Worm (Caenorhabditis elegans) whole organism, L4 larva: ENCODE measurements around the gene ech-4.

Experiments
- D1046.2 ChIP-seq: fragments of 200-800 bp; sonication (Bioruptor generic); IDR thresholded peaks from 2 replicates; pipeline ENCODE4 v1.3.6; 2022; ENCODE audit warnings: missing genetic modification characterization, missing compliant biosample characterization
- Y75B8A.6 ChIP-seq: fragments of 200-800 bp; sonication (Bioruptor generic); IDR thresholded peaks from 2 replicates; pipeline ENCODE4 v1.3.6; 2022; ENCODE audit warnings: missing genetic modification reagents, missing genetic modification characterization, missing compliant biosample characterization
- aha-1 ChIP-seq: fragments of 150-350 bp; peaks from one replicate; lab custom pipeline; 2014; ENCODE audit warnings: missing biosample characterization, missing genetic modification characterization
- aly-2 ChIP-seq: sonication (generic microtip); optimal IDR thresholded peaks from 2 replicates; lab custom pipeline; 2018; ENCODE audit warnings: missing biosample characterization, missing genetic modification characterization
- ceh-28 ChIP-seq: fragments of 150-350 bp; optimal IDR thresholded peaks from 2 replicates; lab custom pipeline; 2014; ENCODE audit warnings: missing biosample characterization, missing genetic modification reagents, missing genetic modification characterization
- ceh-82 ChIP-seq: sonication (generic microtip); optimal IDR thresholded peaks from 2 replicates; lab custom pipeline; 2017; ENCODE audit warnings: missing biosample characterization, missing genetic modification characterization
- daf-16 ChIP-seq, 3 experiments: sonication (generic microtip); optimal IDR thresholded peaks; 2 replicates each; lab custom pipeline; 2016 to 2017; ENCODE audit warnings: missing genetic modification characterization in 3 of 3, missing genetic modification reagents in 3 of 3, mild to moderate bottlenecking in 2 of 3, missing compliant biosample characterization in 2 of 3, missing biosample characterization in 1 of 3, moderate library complexity in 1 of 3
- daf-8 ChIP-seq: fragments of 200-800 bp; sonication (Bioruptor generic); IDR thresholded peaks from 2 replicates; pipeline ENCODE4 v1.3.6; 2022; ENCODE audit warnings: missing genetic modification characterization, missing compliant biosample characterization
- egl-27 ChIP-seq: sonication (generic microtip); optimal IDR thresholded peaks from 3 replicates; lab custom pipeline; 2017; ENCODE audit warnings: missing biosample characterization, missing genetic modification reagents, missing genetic modification characterization
- hif-1 ChIP-seq, 2 experiments: sonication (generic microtip); optimal IDR thresholded peaks; 2 replicates each; lab custom pipeline; 2016 to 2017; ENCODE audit warnings: missing compliant biosample characterization in 2 of 2, missing genetic modification characterization in 2 of 2, missing genetic modification reagents in 2 of 2, missing genotype in 2 of 2, mild to moderate bottlenecking in 1 of 2
- hlh-30 ChIP-seq: sonication (generic microtip); optimal IDR thresholded peaks from 2 replicates; lab custom pipeline; 2017; ENCODE audit warnings: antibody characterized with exemption, mild to moderate bottlenecking, missing genetic modification characterization, missing compliant biosample characterization; ENCODE audit not compliant: insufficient read depth
- hmg-1.1 ChIP-seq: fragments of 200-800 bp; sonication (Bioruptor generic); IDR thresholded peaks from 2 replicates; pipeline ENCODE4 v1.3.6; 2022; ENCODE audit warnings: missing genetic modification reagents, missing genetic modification characterization, missing compliant biosample characterization
- lin-1 ChIP-seq: fragments of 200-800 bp; sonication (Bioruptor generic); IDR thresholded peaks from 2 replicates; pipeline ENCODE4 v1.3.6; 2022; ENCODE audit warnings: missing genetic modification reagents, missing genetic modification characterization, missing compliant biosample characterization
- lin-15B ChIP-seq: fragments of 150-350 bp; sonication (generic microtip); optimal IDR thresholded peaks from 3 replicates; lab custom pipeline; 2014; ENCODE audit warnings: missing biosample characterization, missing genetic modification characterization
- lin-39 ChIP-seq: fragments of 150-350 bp; optimal IDR thresholded peaks from 2 replicates; lab custom pipeline; 2014; ENCODE audit warnings: missing biosample characterization, missing genetic modification reagents, missing genetic modification characterization
- lir-3 ChIP-seq: sonication (generic microtip); optimal IDR thresholded peaks from 2 replicates; lab custom pipeline; 2016; ENCODE audit warnings: mild to moderate bottlenecking, missing genetic modification characterization, missing compliant biosample characterization
- lsy-2 ChIP-seq, 2 experiments: fragments of 150-350 bp in 1 of 2; sonication (generic microtip) in 1 of 2; optimal IDR thresholded peaks; 2 replicates each; lab custom pipeline; 2014 to 2017; ENCODE audit warnings: missing biosample characterization in 2 of 2, missing genetic modification characterization in 2 of 2
- madf-5 ChIP-seq, 2 experiments: fragments of 200-800 bp; sonication (Bioruptor generic); IDR thresholded peaks; 2 replicates each; pipeline ENCODE4 v1.3.6; 2022; ENCODE audit warnings: missing compliant biosample characterization in 2 of 2, missing genetic modification characterization in 2 of 2
- madf-9 ChIP-seq: fragments of 200-800 bp; sonication (Bioruptor generic); conservative IDR thresholded peaks from 2 replicates; pipeline ENCODE4 v1.3.6; 2022; ENCODE audit warnings: missing genetic modification reagents, missing genetic modification characterization, missing compliant biosample characterization
- mxl-2 ChIP-seq: fragments of 200-800 bp; sonication (Bioruptor generic); conservative IDR thresholded peaks from 2 replicates; pipeline ENCODE4 v1.3.6; 2022; ENCODE audit warnings: missing genetic modification reagents, missing genetic modification characterization, missing compliant biosample characterization
- mxl-3 ChIP-seq: fragments of 200-800 bp; sonication (Bioruptor generic); optimal IDR thresholded peaks from 2 replicates; lab custom pipeline; 2018; ENCODE audit warnings: mild to moderate bottlenecking, missing genetic modification characterization, missing compliant biosample characterization
- nhr-111 ChIP-seq: fragments of 200-800 bp; sonication (Bioruptor generic); optimal IDR thresholded peaks from 2 replicates; lab custom pipeline; 2018; ENCODE audit warnings: mild to moderate bottlenecking, missing genetic modification characterization, missing compliant biosample characterization
- nhr-237 ChIP-seq: sonication (generic microtip); optimal IDR thresholded peaks from 2 replicates; lab custom pipeline; 2017; ENCODE audit warnings: missing biosample characterization, missing genetic modification characterization
- nhr-25 ChIP-seq: sonication (generic microtip); optimal IDR thresholded peaks from 2 replicates; lab custom pipeline; 2017; ENCODE audit warnings: missing genetic modification characterization, mild to moderate bottlenecking, missing compliant biosample characterization, antibody characterized with exemption, moderate library complexity, borderline replicate concordance; ENCODE audit not compliant: insufficient read depth
- nhr-41 ChIP-seq: fragments of 200-800 bp; sonication (Bioruptor generic); IDR thresholded peaks from 2 replicates; pipeline ENCODE4 v1.3.6; 2022; ENCODE audit warnings: missing genetic modification reagents, missing genetic modification characterization, missing compliant biosample characterization
- nhr-76 ChIP-seq: fragments of 150-350 bp; optimal IDR thresholded peaks from 2 replicates; lab custom pipeline; 2014; ENCODE audit warnings: missing biosample characterization, missing genetic modification characterization
- pqm-1 ChIP-seq: sonication (generic microtip); optimal IDR thresholded peaks from 2 replicates; lab custom pipeline; 2017; ENCODE audit warnings: missing biosample characterization, missing genetic modification characterization
- rbr-2 ChIP-seq: sonication (generic microtip); optimal IDR thresholded peaks from 2 replicates; lab custom pipeline; 2016; ENCODE audit warnings: missing genotype, missing genetic modification characterization, missing compliant biosample characterization
- set-16 ChIP-seq: fragments of 200-800 bp; sonication (Bioruptor generic); IDR thresholded peaks from 2 replicates; pipeline ENCODE4 v1.3.6; 2022; ENCODE audit warnings: missing genetic modification reagents, missing genetic modification characterization, missing compliant biosample characterization
- skn-1 ChIP-seq: fragments of 150-350 bp; optimal IDR thresholded peaks from 2 replicates; lab custom pipeline; 2014; ENCODE audit warnings: missing biosample characterization, missing genetic modification characterization
- spr-3 ChIP-seq: fragments of 200-800 bp; sonication (Bioruptor generic); optimal IDR thresholded peaks from 2 replicates; lab custom pipeline; 2018; ENCODE audit warnings: mild to moderate bottlenecking, missing genetic modification characterization, missing compliant biosample characterization
- tag-97 ChIP-seq: fragments of 200-800 bp; sonication (Bioruptor generic); IDR thresholded peaks from 2 replicates; pipeline ENCODE4 v1.3.6; 2022; ENCODE audit warnings: missing genetic modification characterization, missing compliant biosample characterization
- tra-1 ChIP-seq: fragments of 200-800 bp; sonication (Bioruptor generic); IDR thresholded peaks from 2 replicates; pipeline ENCODE4 v1.3.6; 2022; ENCODE audit warnings: missing genetic modification reagents, missing genetic modification characterization, missing compliant biosample characterization
- unc-62 ChIP-seq, 3 experiments: fragments of 150-350 bp in 1 of 3; sonication (generic microtip); optimal IDR thresholded peaks in 2 of 3; peaks in 1 of 3; 1 replicate in 1 of 3; 2 replicates in 2 of 3; lab custom pipeline; 2014 to 2017; ENCODE audit warnings: missing biosample characterization in 3 of 3, missing genetic modification characterization in 3 of 3, missing genetic modification reagents in 3 of 3, missing genotype in 1 of 3
- vab-7 ChIP-seq: fragments of 200-800 bp; sonication (Bioruptor generic); IDR thresholded peaks from 2 replicates; pipeline ENCODE4 v1.3.6; 2022; ENCODE audit warnings: missing genetic modification reagents, missing genetic modification characterization, missing compliant biosample characterization
- zfp-2 ChIP-seq: sonication (generic microtip); optimal IDR thresholded peaks from 2 replicates; lab custom pipeline; 2016; ENCODE audit warnings: mild to moderate bottlenecking, missing genetic modification characterization, missing compliant biosample characterization
- zfp-3 ChIP-seq: fragments of 200-800 bp; sonication (Bioruptor generic); conservative IDR thresholded peaks from 2 replicates; pipeline ENCODE4 v1.3.6; 2022; ENCODE audit warnings: missing genetic modification reagents, missing genetic modification characterization, missing compliant biosample characterization
- ztf-11 ChIP-seq: fragments of 150-350 bp; optimal IDR thresholded peaks from 2 replicates; lab custom pipeline; 2014; ENCODE audit warnings: missing biosample characterization, missing genetic modification characterization
- ztf-7 ChIP-seq: fragments of 150-350 bp; optimal IDR thresholded peaks from 2 replicates; lab custom pipeline; 2014; ENCODE audit warnings: missing biosample characterization, missing genetic modification characterization

Gene ech-4

DNA sequence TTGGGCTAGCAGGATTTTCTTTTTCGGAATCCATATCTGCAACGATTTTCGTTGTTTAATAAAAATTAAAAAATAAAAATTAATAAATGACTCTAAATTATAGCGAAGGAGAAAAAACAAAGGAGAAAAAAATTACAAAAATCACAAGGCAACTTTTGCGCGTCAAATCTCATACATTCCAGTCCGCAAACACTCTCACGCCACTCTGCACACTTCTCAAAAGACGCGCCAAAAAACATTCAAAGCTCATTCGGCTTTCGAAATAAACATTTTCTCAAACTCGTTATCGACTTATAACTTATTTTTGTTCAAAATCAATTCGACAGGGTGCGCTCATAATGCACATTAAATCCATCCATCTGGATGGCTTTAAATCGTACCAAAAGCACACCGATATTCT is 3.2 kb downstream of the ech-4 start, which contains the start of the genes R06F6.12 and mix-1 (continued):
- TF ChIP-seq mxl-2 (GFP tag; lab: Robert Waterston, UW), result no peak
- TF ChIP-seq nhr-76 (tag; lab: Kevin White, UChicago), result no peak
- TF ChIP-seq ceh-28 (tag; lab: Kevin White, UChicago), result no peak
- TF ChIP-seq zfp-2 (tag; lab: Kevin White, UChicago), result no peak
- TF ChIP-seq tag-97 (GFP tag; lab: Robert Waterston, UW), result no peak
- peak in 1 of 2 experiments; percentile 6 for TF ChIP-seq hif-1 (tag; optimal IDR thresholded peaks at IDR 0.05; lab: Kevin White, UChicago)
- no peak for TF ChIP-seq ztf-7
- no peak for TF ChIP-seq daf-16 (GFP tag; optimal IDR thresholded peaks at IDR 0.05; lab: Kevin White, UChicago)
- peak; percentile 47 for TF ChIP-seq daf-16 (tag; optimal IDR thresholded peaks at IDR 0.05; lab: Kevin White, UChicago)
- TF ChIP-seq lin-39 (tag; lab: Kevin White, UChicago), result no peak
- TF ChIP-seq madf-9, result no peak
- TF ChIP-seq aly-2 (tag; lab: Kevin White, UChicago), result no peak
- no peak for TF ChIP-seq nhr-25 (tag; lab: Kevin White, UChicago)
- peak; percentile 10 to 83 for TF ChIP-seq lsy-2 (tag; optimal IDR thresholded peaks at IDR 0.05; lab: Kevin White, UChicago)
- no peak for TF ChIP-seq ceh-82 (tag; lab: Kevin White, UChicago)
- no peak for TF ChIP-seq vab-7
- no peak for TF ChIP-seq tra-1
- TF ChIP-seq ztf-11, result no peak
- TF ChIP-seq zfp-3, result no peak
- peak; percentile 75 for TF ChIP-seq hlh-30 (tag; lab: Kevin White, UChicago)
- no peak for TF ChIP-seq lin-15B (tag; lab: Kevin White, UChicago)
- no peak for TF ChIP-seq nhr-237 (tag; lab: Kevin White, UChicago)
- no peak for TF ChIP-seq nhr-111
- no peak for TF ChIP-seq pqm-1 (tag; lab: Kevin White, UChicago)

DNA sequence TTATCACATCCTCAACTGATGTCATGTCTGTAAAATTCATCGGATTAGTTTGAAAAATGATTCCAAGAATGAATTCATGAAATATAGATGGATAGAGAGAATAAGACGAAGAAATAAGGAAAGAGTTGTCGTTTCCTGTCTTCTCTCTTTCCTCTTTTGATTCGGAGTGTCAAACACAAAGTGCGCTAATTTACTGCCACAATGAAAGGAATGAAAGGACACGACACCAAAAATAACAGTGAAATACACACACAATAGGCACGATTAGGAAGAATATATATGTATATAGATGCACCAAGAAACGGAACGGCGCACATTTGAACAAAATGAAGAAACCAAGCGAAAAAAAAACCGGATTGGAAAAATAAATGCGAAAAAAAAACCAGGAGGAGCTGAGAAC is 8.2 kb downstream of the ech-4 start, which contains the start of gene VM106R.1:
Gene VM106R.1, minus strand, starts transcription at position 101 of the 400 bp plus-strand sequence.
- no peak for TF ChIP-seq lin-1
- no peak for TF ChIP-seq skn-1 (tag; lab: Kevin White, UChicago)
- TF ChIP-seq set-16, result no peak
- TF ChIP-seq egl-27 (tag; lab: Kevin White, UChicago), result no peak
- no peak for TF ChIP-seq zfp-3
- no peak for TF ChIP-seq mxl-3
- no peak for TF ChIP-seq rbr-2 (tag; lab: Kevin White, UChicago)
- no peak for TF ChIP-seq lir-3
- no peak for TF ChIP-seq daf-8 (GFP tag; lab: Robert Waterston, UW)
- no peak for TF ChIP-seq nhr-76 (tag; lab: Kevin White, UChicago)
- TF ChIP-seq aha-1 (tag; lab: Kevin White, UChicago), result no peak
- no peak for TF ChIP-seq spr-3 (GFP tag; lab: Kevin White, UChicago)
- TF ChIP-seq nhr-41 (GFP tag; lab: Robert Waterston, UW), result no peak
- no peak for TF ChIP-seq Y75B8A.6 (GFP tag; lab: Robert Waterston, UW)

- 0 out of 2 replicates have a peak, but pooled peaks have one; percentile 14 for TF ChIP-seq set-16
- 0 out of 2 replicates have a peak, but pooled peaks have one; percentile 21 for TF ChIP-seq hmg-1.1 (GFP tag; lab: Robert Waterston, UW)
- no peak for TF ChIP-seq D1046.2 (GFP tag; lab: Robert Waterston, UW)
- no peak for TF ChIP-seq unc-62 (GFP tag; optimal IDR thresholded peaks at IDR 0.05 in 1 of 2; lab: Kevin White, UChicago)
- no peak for TF ChIP-seq unc-62 (tag; optimal IDR thresholded peaks at IDR 0.05; lab: Kevin White, UChicago)
- TF ChIP-seq nhr-111, result no peak
- no peak for TF ChIP-seq tra-1
- no peak for TF ChIP-seq madf-5 (GFP tag; IDR thresholded peaks at IDR 0.05; lab: Robert Waterston, UW)
These were observed 8.7 kb downstream of the ech-4 start for ce11 chrII:10829572-10829971.
